Fruit fly (Drosophila melanogaster) whole organism, pupa: Measurements from ENCODE around the gene Adgf-C.
A peak's percentile ranks its signal among the peaks of the same experiment; 100 is the strongest.

Experiments
- CG10348 ChIP-seq: fragments of 200-800 bp; sonication (Bioruptor generic); IDR thresholded peaks from 2 replicates; pipeline ENCODE4 v1.3.6; 2022; ENCODE audit warnings: missing biosample characterization, missing genetic modification characterization
- CG12605 ChIP-seq: fragments of 200-800 bp; sonication (Bioruptor generic); IDR thresholded peaks from 2 replicates; pipeline ENCODE4 v1.3.6; 2022; ENCODE audit warnings: missing biosample characterization, missing genetic modification characterization
- CG13204 ChIP-seq: fragments of 200-800 bp; sonication (Bioruptor generic); optimal IDR thresholded peaks from 2 replicates; lab custom pipeline; 2018; ENCODE audit warnings: missing biosample characterization, mild to moderate bottlenecking, missing genetic modification characterization, moderate library complexity
- CG14655 ChIP-seq: fragments of 200-800 bp; sonication (Bioruptor generic); optimal IDR thresholded peaks from 3 replicates; lab custom pipeline; 2017; ENCODE audit warnings: mild to moderate bottlenecking, missing biosample characterization, missing genetic modification reagents, missing genetic modification characterization
- CG15710 ChIP-seq: fragments of 200-800 bp; sonication (Bioruptor generic); optimal IDR thresholded peaks from 2 replicates; lab custom pipeline; 2018; ENCODE audit warnings: missing biosample characterization, mild to moderate bottlenecking, missing genetic modification characterization, moderate library complexity
- CG17806 ChIP-seq: fragments of 200-800 bp; sonication (Bioruptor generic); optimal IDR thresholded peaks from 2 replicates; lab custom pipeline; 2018; ENCODE audit warnings: missing biosample characterization, mild to moderate bottlenecking, missing genetic modification characterization, moderate library complexity
- CG32121 ChIP-seq: fragments of 200-800 bp; sonication (Bioruptor generic); IDR thresholded peaks from 2 replicates; pipeline ENCODE4 v1.3.6; 2022; ENCODE audit warnings: missing biosample characterization, missing genetic modification characterization
- CG34367 ChIP-seq: fragments of 200-800 bp; sonication (Bioruptor generic); optimal IDR thresholded peaks from 2 replicates; lab custom pipeline; 2018; ENCODE audit warnings: missing biosample characterization, mild to moderate bottlenecking, missing genetic modification characterization
- CG8301 ChIP-seq: fragments of 200-800 bp; sonication (Bioruptor generic); optimal IDR thresholded peaks from 2 replicates; lab custom pipeline; 2018; ENCODE audit warnings: missing biosample characterization, mild to moderate bottlenecking, missing genetic modification characterization
- CG9948 ChIP-seq: fragments of 200-800 bp; sonication (Bioruptor generic); optimal IDR thresholded peaks from 2 replicates; lab custom pipeline; 2018; ENCODE audit warnings: missing biosample characterization, mild to moderate bottlenecking, missing genetic modification characterization, moderate library complexity
- EcR ChIP-seq: fragments of 200-800 bp; sonication (Bioruptor generic); optimal IDR thresholded peaks from 3 replicates; lab custom pipeline; 2019; ENCODE audit warnings: missing biosample characterization, missing genetic modification characterization, mild to moderate bottlenecking, moderate library complexity, missing genetic modification reagents
- Ets98B ChIP-seq: fragments of 200-800 bp; sonication (Bioruptor generic); IDR thresholded peaks from 2 replicates; pipeline ENCODE4 v1.3.6; 2022; ENCODE audit warnings: missing biosample characterization, missing genetic modification characterization
- Pif1B ChIP-seq: fragments of 200-800 bp; sonication (Bioruptor generic); optimal IDR thresholded peaks from 3 replicates; lab custom pipeline; 2016; ENCODE audit warnings: missing biosample characterization, missing genetic modification characterization
- rn ChIP-seq: fragments of 200-800 bp; sonication (Bioruptor generic); IDR thresholded peaks from 2 replicates; pipeline ENCODE4 v1.3.6; 2022; ENCODE audit warnings: missing biosample characterization, missing genetic modification characterization

- TF ChIP-seq CG14655 (GFP tag; lab: Kevin White, UChicago) (peak; percentile 69), CG9948 (tag; lab: Kevin White, UChicago) (peak; percentile 69), CG8301 (tag; lab: Kevin White, UChicago) (peak; percentile 62), EcR (no peak), CG32121 (GFP tag; lab: Robert Waterston, UW) (peak; percentile 32; the same call in 1 of the 2 replicates), rn (GFP tag; lab: Robert Waterston, UW) (no peak), Ets98B (GFP tag; lab: Robert Waterston, UW) (no peak; the same call in 1 of the 2 replicates), CG12605 (GFP tag; lab: Robert Waterston, UW) (peak; percentile 38; the same call in 1 of the 2 replicates), CG17806 (tag; lab: Kevin White, UChicago) (peak; percentile 60), CG10348 (GFP tag; lab: Robert Waterston, UW) (no peak), CG15710 (tag; lab: Kevin White, UChicago) (peak; percentile 64), CG34367 (tag; lab: Kevin White, UChicago) (peak; percentile 54), CG13204 (GFP tag; lab: Kevin White, UChicago) (no peak), Pif1B (peak; percentile 7)
Measured at dm6 chr3R:13713541-13713940, 7.0 kb downstream of the Adgf-C start.
